Worm (Caenorhabditis elegans): ENCODE data around the gene znf-598.

Gene znf-598

ce11 chrII:7002956-7003357 is 22.6 kb upstream of the znf-598 start:
- TF ChIP-seq egl-27 (tag; optimal IDR thresholded peaks at IDR 0.05) (no peak), daf-19 (GFP tag; conservative IDR thresholded peaks at IDR 0.05) (peak; percentile 64; the same call in 1 of the 2 replicates), Y105C5A.15 (GFP tag; IDR thresholded peaks at IDR 0.05) (no peak), nhr-10 (tag; optimal IDR thresholded peaks at IDR 0.05) (no peak), mes-2 (tag; optimal IDR thresholded peaks at IDR 0.05; ENCODE audit: poor library complexity, severe bottlenecking) (peak; percentile 25), dmd-6 (GFP tag; IDR thresholded peaks at IDR 0.05) (peak; percentile 21; the same call in 1 of the 2 replicates), cey-2 (tag; optimal IDR thresholded peaks at IDR 0.05; ENCODE audit: borderline replicate concordance, insufficient read depth) (no peak), ctbp-1 (GFP tag; IDR thresholded peaks at IDR 0.05) (peak; percentile 49; the same call in 1 of the 2 replicates), lin-29 (GFP tag; IDR thresholded peaks at IDR 0.05) (no peak), lin-38 (GFP tag; IDR thresholded peaks at IDR 0.05) (peak; percentile 72), fos-1 (tag; optimal IDR thresholded peaks at IDR 0.05) (no peak), spr-3 (GFP tag; optimal IDR thresholded peaks at IDR 0.05) (peak; percentile 73), F10B5.3 (tag; optimal IDR thresholded peaks at IDR 0.05) (no peak), F49E8.2 (tag; optimal IDR thresholded peaks at IDR 0.05; ENCODE audit: borderline replicate concordance) (peak; percentile 20), egl-43 (GFP tag; IDR thresholded peaks at IDR 0.05) (peak; percentile 83), jun-1 (tag; optimal IDR thresholded peaks at IDR 0.05) (no peak), daf-12 (tag; optimal IDR thresholded peaks at IDR 0.05) (no peak), skn-1 (tag; optimal IDR thresholded peaks at IDR 0.05) (no peak), T26A8.4 (GFP tag; IDR thresholded peaks at IDR 0.05) (peak; percentile 75), lin-13 (GFP tag; optimal IDR thresholded peaks at IDR 0.05) (peak; percentile 51), tra-1 (GFP tag; IDR thresholded peaks at IDR 0.05) (no peak), nhr-6 (tag; optimal IDR thresholded peaks at IDR 0.05) (no peak), daf-16 (GFP tag; optimal IDR thresholded peaks at IDR 0.05) (peak; percentile 26 to 64), daf-16 (tag; optimal IDR thresholded peaks at IDR 0.05) (no peak), zfp-2 (tag; optimal IDR thresholded peaks at IDR 0.05) (no peak), hlh-30 (tag; optimal IDR thresholded peaks at IDR 0.05; ENCODE audit: insufficient read depth) (peak; percentile 30), snpc-4 (tag; optimal IDR thresholded peaks at IDR 0.05) (no peak), hmg-1.1 (GFP tag; IDR thresholded peaks at IDR 0.05) (peak; percentile 49; the same call in 1 of the 2 replicates), ceh-32 (tag; optimal IDR thresholded peaks at IDR 0.05; ENCODE audit: poor library complexity) (peak; percentile 24), daf-8 (GFP tag; IDR thresholded peaks at IDR 0.05) (no peak), nhr-11 (tag; optimal IDR thresholded peaks at IDR 0.05) (no peak), php-3 (GFP tag; IDR thresholded peaks at IDR 0.05) (no peak), nhr-25 (tag; optimal IDR thresholded peaks at IDR 0.05; ENCODE audit: borderline replicate concordance, insufficient read depth) (no peak), nhr-28 (tag; optimal IDR thresholded peaks at IDR 0.05) (no peak), nhr-77 (tag; optimal IDR thresholded peaks at IDR 0.05) (no peak), lsy-2 (tag; optimal IDR thresholded peaks at IDR 0.05) (peak in 1 of 2 experiments; percentile 25), aly-2 (tag; optimal IDR thresholded peaks at IDR 0.05) (no peak), zag-1 (tag; optimal IDR thresholded peaks at IDR 0.05) (no peak), ztf-7 (tag; optimal IDR thresholded peaks at IDR 0.05) (no peak), set-16 (GFP tag; IDR thresholded peaks at IDR 0.05) (no peak), nhr-111 (GFP tag; optimal IDR thresholded peaks at IDR 0.05) (peak; percentile 16), nhr-76 (tag; optimal IDR thresholded peaks at IDR 0.05) (no peak), ces-1 (GFP tag; optimal IDR thresholded peaks at IDR 0.05) (no peak), nhr-237 (tag; optimal IDR thresholded peaks at IDR 0.05) (no peak), aha-1 (tag) (no peak), mdt-29 (GFP tag; IDR thresholded peaks at IDR 0.05) (peak; percentile 46; the same call in 1 of the 2 replicates), mep-1 (tag; optimal IDR thresholded peaks at IDR 0.05) (peak; percentile 50), Y75B8A.6 (GFP tag; IDR thresholded peaks at IDR 0.05) (no peak), ztf-11 (tag; optimal IDR thresholded peaks at IDR 0.05) (no peak), ceh-28 (tag; optimal IDR thresholded peaks at IDR 0.05) (no peak), sdz-12 (GFP tag; optimal IDR thresholded peaks at IDR 0.05) (no peak), unc-39 (tag; optimal IDR thresholded peaks at IDR 0.05) (no peak)

Measured in whole organism, L4 larva.